Worm (Caenorhabditis elegans): Measurements from ENCODE around the gene C04A11.2.

The C04A11.2 gene

DNA sequence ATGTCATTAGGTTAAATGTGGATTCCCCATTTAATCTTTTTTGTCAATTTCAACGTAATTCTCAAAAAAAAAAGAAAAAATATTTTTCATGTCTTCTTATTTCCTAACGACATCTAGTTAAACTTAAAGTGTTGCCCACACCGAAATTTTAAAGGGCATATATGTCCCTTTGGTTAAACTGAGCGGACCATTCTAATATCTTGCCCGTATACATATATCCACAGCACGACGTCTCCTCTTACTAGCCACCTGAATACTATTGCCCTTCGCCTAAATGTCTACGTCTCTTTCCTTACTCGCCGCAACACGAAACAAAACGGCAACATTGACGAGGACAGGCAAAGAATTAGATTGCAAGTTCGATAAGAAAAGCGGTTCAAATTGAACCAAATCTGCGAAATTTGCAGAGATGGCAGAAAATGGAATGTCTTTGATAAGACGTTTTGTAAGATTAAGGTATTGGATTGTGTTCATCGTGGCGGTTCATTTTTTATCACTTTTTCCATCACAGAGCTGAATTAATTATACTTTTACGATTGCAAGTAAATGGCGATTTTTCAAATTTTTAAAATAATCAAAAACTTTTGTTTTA, 32.1 kb upstream of the C04A11.2 start (continued):
- peak; percentile 95 for TF ChIP-seq pha-4 (tag; optimal IDR thresholded peaks at IDR 0.05)
- peak; percentile 94 for TF ChIP-seq F52B5.7 (tag; optimal IDR thresholded peaks at IDR 0.05)
- TF ChIP-seq ztf-18 (tag; optimal IDR thresholded peaks at IDR 0.05): peak; percentile 69
- TF ChIP-seq chd-7 (tag; optimal IDR thresholded peaks at IDR 0.05): peak; percentile 98
- no peak for TF ChIP-seq him-1 (tag; optimal IDR thresholded peaks at IDR 0.05)
- TF ChIP-seq lin-54 (GFP tag; optimal IDR thresholded peaks at IDR 0.05): peak; percentile 91
- peak; percentile 83 for TF ChIP-seq madf-3 (GFP tag; IDR thresholded peaks at IDR 0.05)
- peak; percentile 96 for TF ChIP-seq nhr-80 (tag; optimal IDR thresholded peaks at IDR 0.05)
- peak; percentile 87 for TF ChIP-seq akir-1 (GFP tag; optimal IDR thresholded peaks at IDR 0.05)
- TF ChIP-seq mcd-1 (GFP tag; IDR thresholded peaks at IDR 0.05): peak; percentile 92
- TF ChIP-seq nhr-179 (tag; optimal IDR thresholded peaks at IDR 0.05): peak; percentile 86
- TF ChIP-seq Y53F4B.3 (GFP tag; IDR thresholded peaks at IDR 0.05): no peak
- peak; percentile 68 for TF ChIP-seq B0261.1 (tag; optimal IDR thresholded peaks at IDR 0.05)

ce11 chrX:13697520-13697919, 28.9 kb upstream of the C04A11.2 start:
- no peak for TF ChIP-seq lsy-27 (tag; optimal IDR thresholded peaks at IDR 0.05; ENCODE audit: borderline replicate concordance, insufficient read depth)
- TF ChIP-seq him-1 (tag; optimal IDR thresholded peaks at IDR 0.05): no peak
- no peak for TF ChIP-seq Y67H2A.10 (GFP tag; conservative IDR thresholded peaks at IDR 0.05)
- no peak for TF ChIP-seq repo-1 (tag; optimal IDR thresholded peaks at IDR 0.05)
- peak; percentile 53 for TF ChIP-seq B0261.1 (tag; optimal IDR thresholded peaks at IDR 0.05)
- 0 out of 2 replicates have a peak, but pooled peaks have one; percentile 27 for TF ChIP-seq D2030.7 (GFP tag; IDR thresholded peaks at IDR 0.05)
- TF ChIP-seq Y53G8AR.9 (GFP tag; conservative IDR thresholded peaks at IDR 0.05): no peak
- no peak for TF ChIP-seq zfh-2 (GFP tag; conservative IDR thresholded peaks at IDR 0.05)
- TF ChIP-seq nhr-120 (GFP tag; IDR thresholded peaks at IDR 0.05): no peak
- no peak for TF ChIP-seq snpc-4 (GFP tag; optimal IDR thresholded peaks at IDR 0.05)
- peak in 1 of 4 experiments; percentile 39 for TF ChIP-seq snpc-4 (tag; optimal IDR thresholded peaks at IDR 0.05)
- no peak for TF ChIP-seq ztf-3 (GFP tag; optimal IDR thresholded peaks at IDR 0.05)
- no peak for TF ChIP-seq efl-1 (GFP tag; optimal IDR thresholded peaks at IDR 0.05)
- no peak for TF ChIP-seq C17E4.6 (GFP tag; IDR thresholded peaks at IDR 0.05)
- TF ChIP-seq bed-1 (GFP tag; IDR thresholded peaks at IDR 0.05): no peak
- no peak for TF ChIP-seq ztf-6 (GFP tag; IDR thresholded peaks at IDR 0.05)
- TF ChIP-seq ceh-79 (tag; optimal IDR thresholded peaks at IDR 0.05): no peak
- TF ChIP-seq ccch-3 (GFP tag; optimal IDR thresholded peaks at IDR 0.05): no peak
- TF ChIP-seq aptf-2 (GFP tag; conservative IDR thresholded peaks at IDR 0.05): no peak
- TF ChIP-seq rpc-1 (optimal IDR thresholded peaks at IDR 0.05): peak; percentile 54
- TF ChIP-seq rpc-1 (tag; optimal IDR thresholded peaks at IDR 0.05): peak; percentile 80
- no peak for TF ChIP-seq F33H1.4 (GFP tag; IDR thresholded peaks at IDR 0.05)
- no peak for TF ChIP-seq hlh-26 (GFP tag; conservative IDR thresholded peaks at IDR 0.05)
- no peak for TF ChIP-seq let-526 (GFP tag; IDR thresholded peaks at IDR 0.05)
- no peak for TF ChIP-seq C06A6.2 (GFP tag; conservative IDR thresholded peaks at IDR 0.05)
- TF ChIP-seq hsf-1 (GFP tag; IDR thresholded peaks at IDR 0.05): no peak
- peak; percentile 72 for TF ChIP-seq tbp1 (GFP tag; optimal IDR thresholded peaks at IDR 0.05)

DNA sequence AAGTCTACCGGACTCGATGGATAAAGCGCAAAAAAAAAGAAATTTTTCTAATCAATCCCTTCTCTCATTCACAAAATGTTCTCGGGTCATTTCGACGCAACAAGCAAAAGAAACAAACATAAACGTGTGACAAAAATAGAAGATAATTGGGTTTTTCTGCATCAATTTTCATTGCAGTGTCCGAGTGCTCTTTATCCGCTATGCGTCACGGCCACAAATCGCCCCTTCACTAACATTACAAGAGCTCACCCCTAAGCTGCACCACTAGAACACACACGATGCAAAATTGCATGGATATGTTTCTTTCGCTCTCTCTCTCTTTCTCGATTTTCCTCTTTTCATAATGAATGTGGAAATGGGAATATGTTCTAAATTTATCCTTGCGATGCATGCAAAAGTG, 27.5 kb upstream of the C04A11.2 start:
- peak in 1 of 3 experiments; percentile 19 for TF ChIP-seq lin-35 (GFP tag; optimal IDR thresholded peaks at IDR 0.05)
- TF ChIP-seq ccch-3 (GFP tag; optimal IDR thresholded peaks at IDR 0.05): no peak
- TF ChIP-seq unc-62 (GFP tag; optimal IDR thresholded peaks at IDR 0.05): no peak
